Worm (Caenorhabditis elegans) whole organism, mixed stage, embryonic: ENCODE measurements around the gene srx-34.

Source experiments
- elt-1 ChIP-seq: sonication (generic microtip); optimal IDR thresholded peaks from 2 replicates; lab custom pipeline; 2017; ENCODE audit warnings: missing genetic modification characterization, mild to moderate bottlenecking, missing compliant biosample characterization, antibody characterized with exemption, moderate library complexity, borderline replicate concordance; ENCODE audit not compliant: insufficient read depth
- elt-3 ChIP-seq: fragments of 150-350 bp; optimal IDR thresholded peaks from 2 replicates; lab custom pipeline; 2014; ENCODE audit warnings: missing biosample characterization, missing genetic modification characterization
- lsy-2 ChIP-seq: fragments of 150-350 bp; optimal IDR thresholded peaks from 2 replicates; lab custom pipeline; 2014; ENCODE audit warnings: missing biosample characterization, missing genetic modification characterization
- mep-1 ChIP-seq: fragments of 150-350 bp; optimal IDR thresholded peaks from 2 replicates; lab custom pipeline; 2017; ENCODE audit warnings: missing biosample characterization, missing genetic modification reagents, missing genetic modification characterization, inconsistent platforms
- nhr-28 ChIP-seq: fragments of 150-350 bp; optimal IDR thresholded peaks from 2 replicates; lab custom pipeline; 2014; ENCODE audit warnings: missing biosample characterization, missing genetic modification characterization
- snpc-4 ChIP-seq: fragments of 150-350 bp; optimal IDR thresholded peaks from 2 replicates; lab custom pipeline; 2014; ENCODE audit warnings: missing biosample characterization, missing genetic modification characterization

ce11 chrV:7110370-7110769 is 9.7 kb downstream of the srx-34 start:
- no peak for TF ChIP-seq nhr-28 (tag; lab: Kevin White, UChicago)
- no peak for TF ChIP-seq snpc-4 (tag; lab: Kevin White, UChicago)
- TF ChIP-seq mep-1 (tag; lab: Kevin White, UChicago) = no peak
- no peak for TF ChIP-seq lsy-2 (tag; lab: Kevin White, UChicago)
- no peak for TF ChIP-seq elt-3 (tag; lab: Kevin White, UChicago)
- TF ChIP-seq elt-1 = no peak
